Worm (Caenorhabditis elegans) whole organism, L4/young adult: ENCODE results near the gene srx-9.
"Not testable (repeated sequence)": the region's sequence is repeated elsewhere in the genome, so short reads cannot be mapped to it uniquely, and the experiment has no call there.

ENCODE experiments used
- W03F9.2 ChIP-seq: fragments of 150-350 bp; optimal IDR thresholded peaks from 2 replicates; lab custom pipeline; 2014; ENCODE audit warnings: missing biosample characterization, missing genetic modification characterization
- dao-5 ChIP-seq: sonication (generic microtip); optimal IDR thresholded peaks from 2 replicates; lab custom pipeline; 2016; ENCODE audit warnings: missing genotype, missing genetic modification characterization, moderate library complexity, missing compliant biosample characterization
- him-1 ChIP-seq: sonication (generic microtip); optimal IDR thresholded peaks from 2 replicates; lab custom pipeline; 2016; ENCODE audit warnings: missing genotype, missing genetic modification reagents, missing genetic modification characterization, missing compliant biosample characterization

The srx-9 gene

DNA sequence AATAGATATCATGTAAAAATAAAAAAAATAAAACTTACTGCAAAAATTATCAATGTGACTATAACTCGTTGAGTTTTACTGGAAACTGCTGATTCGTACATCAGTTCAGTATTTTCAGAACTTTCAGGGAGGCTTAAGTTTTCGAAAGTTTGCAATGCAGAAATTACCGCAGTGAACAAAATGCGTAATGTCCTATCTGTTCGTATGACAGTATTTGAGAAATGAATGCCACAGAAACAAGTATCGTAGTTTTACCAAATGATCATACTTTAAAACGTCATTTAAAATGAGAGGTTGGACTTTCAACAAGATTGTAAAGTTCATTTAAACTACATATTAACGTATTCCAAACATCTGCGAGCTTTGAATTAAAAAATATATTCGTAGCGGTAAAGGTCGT is 38.6 kb downstream of the srx-9 start, which contains the start of gene C03G6.21:
TSS of gene C03G6.21 (minus strand) at position 101 of the 400 bp plus-strand sequence.
- TF ChIP-seq him-1 (tag; lab: Kevin White, UChicago): no peak
- no peak for TF ChIP-seq dao-5 (tag; lab: Kevin White, UChicago)
- no peak for TF ChIP-seq W03F9.2 (tag; lab: Kevin White, UChicago)

DNA sequence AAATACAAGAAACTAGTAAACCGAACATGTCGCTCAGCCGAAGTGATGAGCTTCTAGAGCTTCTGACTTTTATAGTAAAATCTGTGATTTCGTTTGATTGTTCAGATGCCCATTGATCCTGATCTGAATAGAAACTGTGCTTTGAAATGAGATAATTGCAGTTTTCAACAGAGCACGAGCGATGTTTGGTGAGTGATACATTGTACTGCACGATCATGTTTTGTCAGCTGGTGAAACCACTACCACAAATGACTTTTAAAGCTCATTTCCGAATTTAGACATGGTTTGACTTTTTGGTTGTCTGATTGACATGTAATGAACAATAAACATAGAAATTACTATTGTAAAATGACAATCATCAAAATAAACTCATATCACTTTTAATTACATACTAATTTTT is 39.8 kb downstream of the srx-9 start, which contains the start of gene tag-293:
TSS of gene tag-293 (minus strand) at position 101 of the 400 bp plus-strand sequence.
- no peak for TF ChIP-seq W03F9.2 (tag; lab: Kevin White, UChicago)
- TF ChIP-seq dao-5 (tag; lab: Kevin White, UChicago): no peak
- TF ChIP-seq him-1 (tag; lab: Kevin White, UChicago): no peak

DNA sequence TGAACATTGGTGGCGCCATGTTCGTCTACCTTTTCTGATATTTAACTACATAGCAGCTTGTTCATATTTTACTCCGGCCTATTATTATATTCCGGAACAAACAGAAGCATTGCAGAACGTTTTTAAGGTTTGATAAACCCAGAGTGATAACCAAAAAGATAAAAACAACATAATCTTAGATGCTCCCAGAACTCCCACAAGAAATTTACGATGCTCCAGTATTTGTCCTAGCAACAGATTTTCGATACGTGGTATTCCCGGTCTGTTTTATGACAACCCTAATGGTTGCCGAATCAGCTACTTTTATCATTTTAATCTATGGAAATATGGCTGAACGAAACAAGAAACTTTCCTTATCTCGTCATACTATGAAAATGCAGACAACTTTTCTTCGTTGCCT is 41.7 kb downstream of the srx-9 start:
- TF ChIP-seq him-1 (tag; lab: Kevin White, UChicago): no peak
- TF ChIP-seq W03F9.2 (tag; lab: Kevin White, UChicago): no peak
- no peak for TF ChIP-seq dao-5 (tag; lab: Kevin White, UChicago)

DNA sequence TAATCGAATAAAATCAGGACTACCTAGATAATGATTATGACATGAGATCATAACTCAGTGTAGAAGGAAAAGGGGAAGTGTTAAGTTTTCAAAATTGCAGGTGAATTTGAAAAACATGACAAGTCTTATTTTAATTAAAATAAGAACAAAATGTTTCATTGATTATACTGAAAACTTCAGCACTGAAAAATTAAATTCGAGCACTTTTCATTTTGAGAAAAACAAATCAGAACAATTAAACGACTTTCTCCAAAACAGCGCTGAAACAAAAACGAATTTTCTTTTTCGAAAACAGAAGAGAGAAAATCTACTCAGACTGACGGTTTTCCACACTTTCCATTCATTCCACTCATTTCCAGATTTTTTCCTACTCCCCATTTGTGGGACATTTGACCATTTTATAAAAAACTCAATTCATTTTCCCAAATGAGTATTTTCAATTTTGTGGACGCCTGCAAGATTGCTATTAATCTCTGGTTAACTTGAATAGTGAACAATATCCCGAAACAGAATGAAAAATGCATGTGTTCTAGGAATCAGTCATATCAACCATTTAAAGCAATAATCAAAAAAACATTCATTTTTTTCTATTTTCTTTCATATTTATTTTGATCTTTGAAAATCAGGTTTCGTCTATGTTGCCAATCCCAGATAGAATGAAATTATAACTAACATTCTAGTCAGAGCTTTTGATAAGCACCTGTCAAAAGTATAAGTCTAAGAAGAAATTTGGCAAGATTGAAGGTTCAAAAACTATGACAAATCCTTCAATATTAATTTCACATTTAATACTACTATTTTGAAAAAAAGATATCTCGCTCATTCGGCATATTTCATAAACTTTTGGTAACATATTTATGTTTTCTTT is 42.8 kb downstream of the srx-9 start, which contains the start of the genes srh-231 and srh-275:
TSS of gene srh-231 (minus strand) at position 51 of the 868 bp plus-strand sequence.
TSS of gene srh-275 (plus strand) at position 818 of the 868 bp plus-strand sequence.
- TF ChIP-seq dao-5 (tag; lab: Kevin White, UChicago) (no peak), W03F9.2 (tag; lab: Kevin White, UChicago) (no peak), him-1 (tag; lab: Kevin White, UChicago) (no peak)

DNA sequence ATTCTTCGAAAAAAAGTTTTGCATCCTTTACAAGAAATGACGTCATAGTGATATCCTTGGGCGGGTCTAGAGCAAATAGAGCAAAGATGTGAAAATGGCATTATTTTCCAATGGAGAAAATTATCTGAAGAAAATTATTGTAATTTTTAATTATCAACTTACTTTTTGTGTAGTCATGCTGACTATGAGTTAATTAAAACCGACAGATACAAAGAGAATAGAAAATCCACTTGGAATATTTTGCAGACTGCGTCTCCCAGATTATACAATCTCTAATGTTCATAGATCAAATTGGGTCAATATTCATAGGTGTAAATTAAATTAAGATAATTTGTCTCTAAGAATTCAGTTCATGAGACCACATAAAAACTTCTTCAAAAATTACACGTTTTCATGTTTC is 45.7 kb downstream of the srx-9 start, which contains the start of gene nhr-149:
TSS of gene nhr-149 (minus strand) at position 101 of the 400 bp plus-strand sequence.
- TF ChIP-seq him-1 (tag; lab: Kevin White, UChicago) (no peak), dao-5 (tag; lab: Kevin White, UChicago) (no peak), W03F9.2 (tag; lab: Kevin White, UChicago) (no peak)

DNA sequence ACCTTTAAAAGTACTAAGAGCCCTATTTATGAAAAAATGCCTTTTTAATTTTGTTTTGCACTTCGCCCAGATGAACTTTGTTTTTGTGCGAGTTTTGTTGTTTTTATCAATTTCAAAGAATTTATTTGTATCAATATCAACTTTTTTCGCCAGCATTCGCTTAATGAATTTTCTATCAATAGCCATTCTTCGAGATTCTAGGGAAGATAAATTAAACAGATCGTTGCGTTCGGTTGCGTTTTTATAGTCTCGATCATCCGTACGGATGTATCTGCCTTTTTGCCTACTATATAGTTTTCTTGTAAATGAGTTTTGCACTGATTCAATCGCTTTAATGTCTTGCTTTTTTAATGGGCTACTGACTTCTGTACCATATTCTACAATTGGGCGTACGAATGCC is 49.8 kb downstream of the srx-9 start, which contains the start of gene nhr-147:
TSS of gene nhr-147 (plus strand) at position 301 of the 400 bp plus-strand sequence.
- TF ChIP-seq him-1, dao-5, W03F9.2 (tag; lab: Kevin White, UChicago): not testable (repeated sequence)
